Fruit fly (Drosophila melanogaster) whole organism, embryonic: ENCODE results near the gene tw.

Source experiments
- Asciz ChIP-seq: fragments of 200-800 bp; sonication (Bioruptor generic); optimal IDR thresholded peaks from 2 replicates; lab custom pipeline; 2017; ENCODE audit warnings: missing biosample characterization, mild to moderate bottlenecking, missing genetic modification characterization, missing genetic modification reagents
- C15 ChIP-seq: fragments of 200-800 bp; sonication (Bioruptor generic); IDR thresholded peaks from 3 replicates; pipeline ENCODE4 v1.3.6; 2022; ENCODE audit warnings: missing biosample characterization, missing genetic modification characterization
- CG10274 ChIP-seq: fragments of 200-800 bp; sonication (Bioruptor generic); optimal IDR thresholded peaks from 3 replicates; lab custom pipeline; 2017; ENCODE audit warnings: missing biosample characterization, mild to moderate bottlenecking, missing genetic modification characterization
- CG10431 ChIP-seq: fragments of 200-800 bp; sonication (Bioruptor generic); optimal IDR thresholded peaks from 3 replicates; lab custom pipeline; 2018; ENCODE audit warnings: missing biosample characterization, mild to moderate bottlenecking, missing genetic modification characterization
- CG11247 ChIP-seq: fragments of 200-800 bp; sonication (Bioruptor generic); IDR thresholded peaks from 2 replicates; pipeline ENCODE4 v1.3.6; 2022; ENCODE audit warnings: missing biosample characterization, missing genetic modification characterization
- CG11456 ChIP-seq: fragments of 200-800 bp; sonication (Bioruptor generic); IDR thresholded peaks from 3 replicates; pipeline ENCODE4 v1.3.6; 2022; ENCODE audit warnings: missing biosample characterization, missing genetic modification characterization
- CG12104 ChIP-seq: fragments of 200-800 bp; sonication (Bioruptor generic); optimal IDR thresholded peaks from 3 replicates; lab custom pipeline; 2016; ENCODE audit warnings: missing biosample characterization, missing genetic modification characterization
- CG12391 ChIP-seq: fragments of 200-800 bp; sonication (Bioruptor generic); optimal IDR thresholded peaks from 3 replicates; lab custom pipeline; 2018; ENCODE audit warnings: missing biosample characterization, mild to moderate bottlenecking, missing genetic modification characterization, moderate library complexity
- CG15073 ChIP-seq: fragments of 200-800 bp; sonication (Bioruptor generic); optimal IDR thresholded peaks from 2 replicates; lab custom pipeline; 2016; ENCODE audit warnings: missing biosample characterization, missing genetic modification characterization
- CG15696 ChIP-seq: fragments of 200-800 bp; sonication (Bioruptor generic); optimal IDR thresholded peaks from 2 replicates; lab custom pipeline; 2019; ENCODE audit warnings: missing biosample characterization, mild to moderate bottlenecking, missing genetic modification characterization, moderate library complexity
- CG17385 ChIP-seq: fragments of 200-800 bp; sonication (Bioruptor generic); optimal IDR thresholded peaks from 3 replicates; lab custom pipeline; 2018; ENCODE audit warnings: missing biosample characterization, mild to moderate bottlenecking, missing genetic modification characterization
- CG18619 ChIP-seq: fragments of 200-800 bp; sonication (Bioruptor generic); optimal IDR thresholded peaks from 3 replicates; lab custom pipeline; 2017; ENCODE audit warnings: missing biosample characterization, mild to moderate bottlenecking, missing genetic modification characterization
- CG3065 ChIP-seq: fragments of 200-800 bp; sonication (Bioruptor generic); optimal IDR thresholded peaks from 2 replicates; lab custom pipeline; 2016; ENCODE audit warnings: missing biosample characterization, missing genetic modification characterization
- CG3163 ChIP-seq: fragments of 200-800 bp; sonication (Bioruptor generic); optimal IDR thresholded peaks from 3 replicates; lab custom pipeline; 2016; ENCODE audit warnings: missing biosample characterization, missing genetic modification characterization
- CG34376 ChIP-seq: fragments of 200-800 bp; sonication (Bioruptor generic); optimal IDR thresholded peaks from 2 replicates; lab custom pipeline; 2018; ENCODE audit warnings: missing biosample characterization, mild to moderate bottlenecking, missing genetic modification characterization
- CG4328 ChIP-seq: fragments of 200-800 bp; sonication (Bioruptor generic); optimal IDR thresholded peaks from 3 replicates; lab custom pipeline; 2017; ENCODE audit warnings: missing biosample characterization, missing genetic modification reagents, missing genetic modification characterization
- CG4854 ChIP-seq: fragments of 200-800 bp; sonication (Bioruptor generic); optimal IDR thresholded peaks from 2 replicates; lab custom pipeline; 2016; ENCODE audit warnings: missing biosample characterization, missing genetic modification characterization, inconsistent platforms
- CG8388 ChIP-seq: fragments of 200-800 bp; sonication (Bioruptor generic); optimal IDR thresholded peaks from 2 replicates; lab custom pipeline; 2019; ENCODE audit warnings: missing biosample characterization, mild to moderate bottlenecking, missing genetic modification characterization, moderate library complexity
- E2f1 ChIP-seq: fragments of 200-800 bp; sonication (Bioruptor generic); IDR thresholded peaks from 2 replicates; pipeline ENCODE4 v1.3.6; 2022; ENCODE audit warnings: missing biosample characterization, missing genetic modification characterization
- Fer1 ChIP-seq: fragments of 200-800 bp; sonication (Bioruptor generic); optimal IDR thresholded peaks from 2 replicates; lab custom pipeline; 2017; ENCODE audit warnings: missing biosample characterization, mild to moderate bottlenecking, missing genetic modification characterization
- Gsc ChIP-seq: fragments of 200-800 bp; sonication (Bioruptor generic); IDR thresholded peaks from 2 replicates; pipeline ENCODE4 v1.3.6; 2022; ENCODE audit warnings: missing biosample characterization, missing genetic modification characterization
- HLH54F ChIP-seq: fragments of 200-800 bp; sonication (Bioruptor generic); optimal IDR thresholded peaks from 3 replicates; lab custom pipeline; 2016; ENCODE audit warnings: missing biosample characterization, missing genetic modification characterization
- Neu2 ChIP-seq: fragments of 200-800 bp; sonication (Bioruptor generic); optimal IDR thresholded peaks from 3 replicates; lab custom pipeline; 2016; ENCODE audit warnings: missing biosample characterization, missing genetic modification characterization, borderline replicate concordance
- Nf-YC ChIP-seq: fragments of 200-800 bp; optimal IDR thresholded peaks from 3 replicates; lab custom pipeline; 2019; ENCODE audit warnings: missing biosample characterization, mild to moderate bottlenecking, missing genetic modification characterization, moderate library complexity
- Poxn ChIP-seq: fragments of 200-800 bp; sonication (Bioruptor generic); IDR thresholded peaks from 2 replicates; pipeline ENCODE4 v1.3.6; 2022; ENCODE audit warnings: missing biosample characterization, missing genetic modification characterization
- Sox102F ChIP-seq: fragments of 200-800 bp; sonication (Bioruptor generic); optimal IDR thresholded peaks from 2 replicates; lab custom pipeline; 2018; ENCODE audit warnings: missing biosample characterization, mild to moderate bottlenecking, missing genetic modification characterization, moderate library complexity
- Spps ChIP-seq: fragments of 200-800 bp; sonication (Bioruptor generic); optimal IDR thresholded peaks from 2 replicates; lab custom pipeline; 2018; ENCODE audit warnings: missing biosample characterization, mild to moderate bottlenecking, missing genetic modification characterization
- ac ChIP-seq: fragments of 200-800 bp; sonication (Bioruptor generic); optimal IDR thresholded peaks from 3 replicates; lab custom pipeline; 2017; ENCODE audit warnings: missing biosample characterization, mild to moderate bottlenecking, missing genetic modification characterization
- az2 ChIP-seq: fragments of 200-800 bp; sonication (Bioruptor generic); optimal IDR thresholded peaks from 3 replicates; lab custom pipeline; 2016; ENCODE audit warnings: missing biosample characterization, missing genetic modification characterization
- br ChIP-seq: fragments of >200 bp; optimal IDR thresholded peaks from 2 replicates; lab custom pipeline; 2017
- cad ChIP-seq: fragments of >200 bp; optimal IDR thresholded peaks from 2 replicates; lab custom pipeline; 2017; ENCODE audit warnings: missing biosample characterization, missing genetic modification characterization
- chinmo ChIP-seq: fragments of 200-800 bp; sonication (Bioruptor generic); IDR thresholded peaks from 4 replicates; pipeline ENCODE4 v1.3.6; 2022; ENCODE audit warnings: missing biosample characterization, missing genetic modification characterization; ENCODE audit not compliant: partially characterized antibody
- dpn ChIP-seq, 2 experiments: fragments of 200-800 bp; sonication (Bioruptor generic); optimal IDR thresholded peaks; 3 replicates each; lab custom pipeline; 2016; ENCODE audit warnings: missing biosample characterization in 2 of 2, missing genetic modification characterization in 2 of 2
- exex ChIP-seq: fragments of 200-800 bp; sonication (Bioruptor generic); optimal IDR thresholded peaks from 4 replicates; lab custom pipeline; 2018; ENCODE audit warnings: missing biosample characterization, mild to moderate bottlenecking, missing genetic modification characterization, moderate library complexity
- eyg ChIP-seq: fragments of 200-800 bp; sonication (Bioruptor generic); optimal IDR thresholded peaks from 3 replicates; lab custom pipeline; 2016; ENCODE audit warnings: missing biosample characterization, missing genetic modification characterization
- gt ChIP-seq: fragments of 200-800 bp; sonication (Bioruptor generic); IDR thresholded peaks from 2 replicates; pipeline ENCODE4 v1.3.6; 2022; ENCODE audit warnings: missing biosample characterization, missing genetic modification characterization
- hbn ChIP-seq: fragments of 200-800 bp; sonication (Bioruptor generic); IDR thresholded peaks from 2 replicates; pipeline ENCODE4 v1.3.6; 2022; ENCODE audit warnings: missing biosample characterization, missing genetic modification characterization; ENCODE audit not compliant: partially characterized antibody
- her ChIP-seq: fragments of 200-800 bp; sonication (Bioruptor generic); optimal IDR thresholded peaks from 2 replicates; lab custom pipeline; 2016; ENCODE audit warnings: missing biosample characterization, missing genetic modification characterization
- nerfin-1 ChIP-seq: fragments of 200-800 bp; sonication (Bioruptor generic); optimal IDR thresholded peaks from 3 replicates; lab custom pipeline; 2019; ENCODE audit warnings: missing biosample characterization, mild to moderate bottlenecking, missing genetic modification characterization, moderate library complexity
- nerfin-2 ChIP-seq: fragments of 200-800 bp; sonication (Bioruptor generic); IDR thresholded peaks from 2 replicates; pipeline ENCODE4 v1.3.6; 2022; ENCODE audit warnings: missing biosample characterization, missing genetic modification characterization; ENCODE audit not compliant: partially characterized antibody
- org-1 ChIP-seq: fragments of 200-800 bp; sonication (Bioruptor generic); optimal IDR thresholded peaks from 2 replicates; lab custom pipeline; 2017; ENCODE audit warnings: missing biosample characterization, missing genetic modification characterization
- pan ChIP-seq, 4 experiments: fragments of >200 bp in 3 of 4; fragments of 200-800 bp in 1 of 4; sonication (Bioruptor generic) in 1 of 4; optimal IDR thresholded peaks in 3 of 4; IDR thresholded peaks in 1 of 4; 2 replicates each; pipeline versions ENCODE4 v1.3.6 to Lab custom; 2017 to 2022; ENCODE audit warnings: missing biosample characterization in 2 of 4, missing genetic modification characterization in 2 of 4, mixed read lengths in 1 of 4
- ro ChIP-seq: fragments of 200-800 bp; sonication (Bioruptor generic); IDR thresholded peaks from 2 replicates; pipeline ENCODE4 v1.3.6; 2022; ENCODE audit warnings: missing biosample characterization, missing genetic modification characterization
- row ChIP-seq: fragments of 200-800 bp; sonication (Bioruptor generic); IDR thresholded peaks from 3 replicates; pipeline ENCODE4 v1.3.6; 2022; ENCODE audit warnings: missing biosample characterization, missing genetic modification characterization
- sc ChIP-seq, 3 experiments: fragments of >200 bp in 2 of 3; fragments of 200-800 bp in 1 of 3; sonication (Bioruptor generic) in 1 of 3; optimal IDR thresholded peaks; 2 replicates in 2 of 3; 3 replicates in 1 of 3; lab custom pipeline; 2017; ENCODE audit warnings: mild to moderate bottlenecking in 1 of 3, missing biosample characterization in 1 of 3, missing genetic modification characterization in 1 of 3, missing genetic modification reagents in 1 of 3
- sna ChIP-seq: fragments of 200-800 bp; sonication (Bioruptor generic); IDR thresholded peaks from 2 replicates; pipeline ENCODE4 v1.3.6; 2022; ENCODE audit warnings: missing biosample characterization, missing genetic modification characterization; ENCODE audit not compliant: partially characterized antibody
- sqz ChIP-seq: fragments of 200-800 bp; sonication (Bioruptor generic); optimal IDR thresholded peaks from 3 replicates; lab custom pipeline; 2018; ENCODE audit warnings: missing biosample characterization, mild to moderate bottlenecking, missing genetic modification characterization
- stc ChIP-seq: fragments of 200-800 bp; sonication (Bioruptor generic); IDR thresholded peaks from 2 replicates; pipeline ENCODE4 v1.3.6; 2022; ENCODE audit warnings: missing biosample characterization, missing genetic modification characterization
- vfl ChIP-seq: fragments of 200-800 bp; sonication (Bioruptor generic); optimal IDR thresholded peaks from 2 replicates; lab custom pipeline; 2016; ENCODE audit warnings: missing biosample characterization, missing genetic modification characterization
- vvl ChIP-seq: fragments of 200-800 bp; sonication (Bioruptor generic); IDR thresholded peaks from 2 replicates; pipeline ENCODE4 v1.3.6; 2022; ENCODE audit warnings: missing biosample characterization, missing genetic modification characterization

The tw gene

DNA sequence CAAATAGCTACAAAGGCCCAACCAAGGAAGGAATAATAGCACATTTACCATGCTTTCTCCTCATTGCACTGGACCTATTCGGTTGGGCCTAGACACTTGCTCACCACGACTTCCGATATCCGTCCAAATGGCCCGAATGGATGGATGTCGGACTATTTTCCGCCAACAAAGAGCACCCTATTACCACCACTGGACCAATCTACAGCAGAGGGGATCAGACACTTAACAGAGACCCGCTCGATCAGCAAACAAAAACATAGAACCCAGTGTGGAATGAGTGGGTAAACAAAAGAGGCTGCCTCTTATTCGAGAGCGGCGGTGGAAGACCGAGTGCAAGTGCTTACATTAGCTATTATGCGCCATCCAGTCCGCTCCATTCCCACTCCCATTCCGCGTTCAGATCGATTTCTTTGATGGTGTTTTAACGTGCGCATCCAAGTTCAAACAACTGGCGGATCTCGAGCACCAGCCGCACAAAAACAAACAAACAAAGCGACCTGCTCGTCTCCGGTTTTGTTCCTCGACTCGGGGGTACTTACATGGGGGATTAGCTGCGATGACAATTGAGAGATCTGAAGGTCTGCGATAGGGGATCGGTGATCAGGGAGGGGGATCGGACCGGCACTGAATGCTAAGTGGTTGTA is 15.9 kb upstream of the tw start (continued):
- TF ChIP-seq CG8388 (no peak), CG10274 (GFP tag; lab: Kevin White, UChicago) (no peak), E2f1 (GFP tag; lab: Robert Waterston, UW) (no peak), Gsc (GFP tag; lab: Robert Waterston, UW) (no peak), cad (no peak), hbn (GFP tag; lab: Robert Waterston, UW) (no peak), sc (optimal IDR thresholded peaks at IDR 0.05; lab: Kevin White, UChicago) (no peak), sc (GFP tag; optimal IDR thresholded peaks at IDR 0.05; lab: Kevin White, UChicago) (no peak), stc (no peak), CG15696 (tag; lab: Kevin White, UChicago) (peak; percentile 28), CG12391 (tag; lab: Kevin White, UChicago) (no peak), Asciz (GFP tag; lab: Kevin White, UChicago) (no peak), CG12104 (no peak), HLH54F (no peak), CG4328 (GFP tag; lab: Kevin White, UChicago) (no peak), sqz (GFP tag; lab: Kevin White, UChicago) (no peak), az2 (no peak), vfl (GFP tag; lab: Kevin White, UChicago) (no peak), CG34376 (GFP tag; lab: Kevin White, UChicago) (no peak), CG18619 (no peak), CG11247 (GFP tag; lab: Robert Waterston, UW) (no peak), nerfin-2 (GFP tag; lab: Robert Waterston, UW) (no peak), org-1 (GFP tag; lab: Kevin White, UChicago) (peak; percentile 12), vvl (GFP tag; lab: Robert Waterston, UW) (0 out of 2 replicates have a peak, but pooled peaks have one; percentile 16), nerfin-1 (tag; lab: Kevin White, UChicago) (no peak), CG4854 (GFP tag; lab: Kevin White, UChicago) (no peak), Sox102F (no peak), Poxn (GFP tag; lab: Robert Waterston, UW) (no peak), Nf-YC (tag; lab: Kevin White, UChicago) (no peak), sna (GFP tag; lab: Robert Waterston, UW) (no peak), eyg (no peak), br (lab: Kevin White, UChicago) (no peak), exex (tag; lab: Kevin White, UChicago) (no peak), CG11456 (GFP tag; lab: Robert Waterston, UW) (no peak), dpn (GFP tag; optimal IDR thresholded peaks at IDR 0.05; lab: Kevin White, UChicago) (no peak), C15 (GFP tag; lab: Robert Waterston, UW) (no peak), gt (GFP tag; lab: Robert Waterston, UW) (no peak), ro (no peak), CG3065 (GFP tag; lab: Kevin White, UChicago) (no peak), Spps (tag; lab: Kevin White, UChicago) (peak; percentile 16), ac (GFP tag; lab: Kevin White, UChicago) (no peak), Neu2 (GFP tag; lab: Kevin White, UChicago) (no peak), CG17385 (no peak), CG3163 (no peak), CG10431 (GFP tag; lab: Kevin White, UChicago) (peak; percentile 81), row (no peak), her (GFP tag; lab: Kevin White, UChicago) (no peak), chinmo (0 out of 4 replicates have a peak, but pooled peaks have one; percentile 20), CG15073 (GFP tag; lab: Kevin White, UChicago) (no peak), Fer1 (GFP tag; lab: Kevin White, UChicago) (no peak), pan (optimal IDR thresholded peaks at IDR 0.05; lab: Kevin White, UChicago) (no peak), pan (GFP tag; optimal IDR thresholded peaks at IDR 0.05 in 1 of 2, IDR thresholded peaks at IDR 0.05 in 1 of 2) (no peak)
